Fruit fly (Drosophila melanogaster): ENCODE measurements around the gene CG31436.

DNA sequence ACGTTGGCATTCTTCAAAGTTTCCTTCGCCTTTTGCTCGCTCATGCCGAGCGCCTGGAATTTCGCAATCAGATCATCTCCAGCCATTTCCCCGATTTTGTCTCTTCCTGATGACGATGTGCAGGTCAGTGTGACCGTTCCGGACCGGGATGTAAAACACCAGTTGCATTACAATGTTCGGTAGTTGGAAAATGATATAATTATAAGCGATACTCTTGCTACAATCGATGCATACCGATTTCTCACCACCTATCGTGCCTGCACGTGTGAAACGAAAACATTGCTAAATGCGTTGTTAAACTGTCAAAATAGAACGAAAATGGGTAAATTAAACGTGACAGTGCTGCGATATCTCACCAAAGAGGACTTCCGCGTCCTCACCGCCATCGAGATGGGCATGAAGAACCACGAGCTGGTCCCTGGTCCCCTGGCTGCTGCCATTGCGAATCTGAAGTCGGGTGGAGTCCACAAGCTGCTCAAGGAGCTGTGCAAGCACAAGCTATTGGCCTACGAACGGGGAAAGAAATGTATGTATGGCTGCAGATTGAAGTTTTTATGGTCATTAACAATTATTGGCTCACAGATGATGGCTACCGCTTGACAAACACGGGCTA, 38.2 kb upstream of the CG31436 start, which contains the start of the genes GlnRS and RIOK2:
- TF ChIP-seq OdsH (GFP tag; optimal IDR thresholded peaks at IDR 0.05) (no peak), acj6 (GFP tag; optimal IDR thresholded peaks at IDR 0.05) (no peak), Sox102F (GFP tag; optimal IDR thresholded peaks at IDR 0.05) (no peak), CG6276 (GFP tag; optimal IDR thresholded peaks at IDR 0.05) (no peak), CG34406 (GFP tag; optimal IDR thresholded peaks at IDR 0.05) (no peak), CG6808 (GFP tag; optimal IDR thresholded peaks at IDR 0.05) (no peak)
